Fruit fly (Drosophila melanogaster): ENCODE measurements around the gene Tom70.
A peak's percentile ranks its signal among the peaks of the same experiment; 100 is the strongest.

DNA sequence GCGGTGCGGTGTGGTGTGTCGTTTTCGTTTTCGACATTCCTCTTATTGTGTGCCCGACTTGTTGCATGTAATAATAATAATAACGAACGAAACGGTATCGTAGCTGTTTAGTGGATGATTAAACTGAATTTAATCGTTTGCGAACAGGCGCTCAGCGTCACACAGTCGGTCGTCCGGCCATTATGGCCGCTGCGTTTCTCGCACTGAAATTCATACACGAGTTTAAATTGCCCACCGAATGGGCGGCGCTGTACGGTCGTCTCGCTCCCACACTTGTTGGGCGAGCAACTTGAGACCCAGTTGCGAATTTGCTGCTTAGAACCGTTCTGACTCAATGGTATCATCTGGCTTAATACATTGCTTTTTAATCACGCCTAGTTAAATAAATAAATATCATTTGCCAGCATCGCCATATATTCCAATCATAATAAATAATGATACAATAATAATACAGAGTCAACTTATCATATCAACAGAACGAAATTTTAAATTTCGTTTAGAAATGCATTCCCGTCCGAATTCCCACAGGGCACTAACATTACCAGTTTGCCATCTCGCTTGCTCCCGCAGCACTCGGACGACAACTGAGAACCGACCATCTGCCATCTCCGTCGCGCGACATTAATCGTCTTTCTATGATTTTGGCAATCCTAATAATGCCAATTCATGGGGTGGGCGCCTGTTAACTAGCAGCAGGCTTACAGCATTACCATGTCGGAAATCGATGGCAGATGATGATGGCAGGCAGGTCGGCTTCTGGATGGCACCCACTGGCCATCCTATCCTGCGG lies 27.2 kb downstream of the Tom70 start:
- TF ChIP-seq Ets21C (GFP tag; optimal IDR thresholded peaks at IDR 0.05) (peak; percentile 71), Sox102F (GFP tag; optimal IDR thresholded peaks at IDR 0.05) (peak; percentile 86), CG11762 (GFP tag; optimal IDR thresholded peaks at IDR 0.05; ENCODE audit: insufficient read depth) (peak; percentile 87), dsx (GFP tag; optimal IDR thresholded peaks at IDR 0.05; ENCODE audit: poor library complexity, severe bottlenecking) (no peak), svp (GFP tag) (peak; percentile 93), CG7368 (GFP tag; optimal IDR thresholded peaks at IDR 0.05) (peak; percentile 82), ss (GFP tag; optimal IDR thresholded peaks at IDR 0.05) (peak; percentile 88 to 94), Eip93F (GFP tag; optimal IDR thresholded peaks at IDR 0.05) (no peak), Blimp-1 (GFP tag; optimal IDR thresholded peaks at IDR 0.05) (peak; percentile 79)

Measured in whole organism, prepupa.